Fruit fly (Drosophila melanogaster) whole organism, pupa: ENCODE results near the gene hh.

ENCODE experiments used
- CG10348 ChIP-seq: fragments of 200-800 bp; sonication (Bioruptor generic); IDR thresholded peaks from 2 replicates; pipeline ENCODE4 v1.3.6; 2022; ENCODE audit warnings: missing biosample characterization, missing genetic modification characterization
- CG12605 ChIP-seq: fragments of 200-800 bp; sonication (Bioruptor generic); IDR thresholded peaks from 2 replicates; pipeline ENCODE4 v1.3.6; 2022; ENCODE audit warnings: missing biosample characterization, missing genetic modification characterization
- CG13204 ChIP-seq: fragments of 200-800 bp; sonication (Bioruptor generic); optimal IDR thresholded peaks from 2 replicates; lab custom pipeline; 2018; ENCODE audit warnings: missing biosample characterization, mild to moderate bottlenecking, missing genetic modification characterization, moderate library complexity
- CG14655 ChIP-seq: fragments of 200-800 bp; sonication (Bioruptor generic); optimal IDR thresholded peaks from 3 replicates; lab custom pipeline; 2017; ENCODE audit warnings: mild to moderate bottlenecking, missing biosample characterization, missing genetic modification reagents, missing genetic modification characterization
- CG15710 ChIP-seq: fragments of 200-800 bp; sonication (Bioruptor generic); optimal IDR thresholded peaks from 2 replicates; lab custom pipeline; 2018; ENCODE audit warnings: missing biosample characterization, mild to moderate bottlenecking, missing genetic modification characterization, moderate library complexity
- CG17806 ChIP-seq: fragments of 200-800 bp; sonication (Bioruptor generic); optimal IDR thresholded peaks from 2 replicates; lab custom pipeline; 2018; ENCODE audit warnings: missing biosample characterization, mild to moderate bottlenecking, missing genetic modification characterization, moderate library complexity
- CG32121 ChIP-seq: fragments of 200-800 bp; sonication (Bioruptor generic); IDR thresholded peaks from 2 replicates; pipeline ENCODE4 v1.3.6; 2022; ENCODE audit warnings: missing biosample characterization, missing genetic modification characterization
- CG34367 ChIP-seq: fragments of 200-800 bp; sonication (Bioruptor generic); optimal IDR thresholded peaks from 2 replicates; lab custom pipeline; 2018; ENCODE audit warnings: missing biosample characterization, mild to moderate bottlenecking, missing genetic modification characterization
- CG4496 ChIP-seq: fragments of 200-800 bp; sonication (Bioruptor generic); IDR thresholded peaks from 3 replicates; pipeline ENCODE4 v1.3.6; 2022; ENCODE audit warnings: missing biosample characterization, missing genetic modification characterization
- CG8159 ChIP-seq: fragments of 200-800 bp; sonication (Bioruptor generic); optimal IDR thresholded peaks from 3 replicates; lab custom pipeline; 2018; ENCODE audit warnings: missing biosample characterization, mild to moderate bottlenecking, missing genetic modification characterization, moderate library complexity
- CG8301 ChIP-seq: fragments of 200-800 bp; sonication (Bioruptor generic); optimal IDR thresholded peaks from 2 replicates; lab custom pipeline; 2018; ENCODE audit warnings: missing biosample characterization, mild to moderate bottlenecking, missing genetic modification characterization
- CG9948 ChIP-seq: fragments of 200-800 bp; sonication (Bioruptor generic); optimal IDR thresholded peaks from 2 replicates; lab custom pipeline; 2018; ENCODE audit warnings: missing biosample characterization, mild to moderate bottlenecking, missing genetic modification characterization, moderate library complexity
- D1 ChIP-seq: fragments of 200-800 bp; sonication (Bioruptor generic); optimal IDR thresholded peaks from 2 replicates; lab custom pipeline; 2018; ENCODE audit warnings: missing biosample characterization, mild to moderate bottlenecking, missing genetic modification characterization, moderate library complexity
- EcR ChIP-seq: fragments of 200-800 bp; sonication (Bioruptor generic); optimal IDR thresholded peaks from 3 replicates; lab custom pipeline; 2019; ENCODE audit warnings: missing biosample characterization, missing genetic modification characterization, mild to moderate bottlenecking, moderate library complexity, missing genetic modification reagents
- Ets98B ChIP-seq: fragments of 200-800 bp; sonication (Bioruptor generic); IDR thresholded peaks from 2 replicates; pipeline ENCODE4 v1.3.6; 2022; ENCODE audit warnings: missing biosample characterization, missing genetic modification characterization
- Pif1A ChIP-seq: fragments of 200-800 bp; sonication (Bioruptor generic); optimal IDR thresholded peaks from 3 replicates; lab custom pipeline; 2016; ENCODE audit warnings: missing biosample characterization, missing genetic modification characterization
- Pif1B ChIP-seq: fragments of 200-800 bp; sonication (Bioruptor generic); optimal IDR thresholded peaks from 3 replicates; lab custom pipeline; 2016; ENCODE audit warnings: missing biosample characterization, missing genetic modification characterization
- Snoo ChIP-seq: fragments of 200-800 bp; sonication (Bioruptor generic); optimal IDR thresholded peaks from 3 replicates; lab custom pipeline; 2017; ENCODE audit warnings: missing biosample characterization, mild to moderate bottlenecking, missing genetic modification characterization, inconsistent platforms
- fd96Ca ChIP-seq: fragments of 200-800 bp; sonication (Bioruptor generic); IDR thresholded peaks from 3 replicates; pipeline ENCODE4 v1.3.6; 2022; ENCODE audit warnings: missing biosample characterization, missing genetic modification characterization
- gl ChIP-seq: fragments of 200-800 bp; sonication (Bioruptor generic); optimal IDR thresholded peaks from 2 replicates; lab custom pipeline; 2018; ENCODE audit warnings: missing biosample characterization, mild to moderate bottlenecking, missing genetic modification characterization
- rn ChIP-seq: fragments of 200-800 bp; sonication (Bioruptor generic); IDR thresholded peaks from 2 replicates; pipeline ENCODE4 v1.3.6; 2022; ENCODE audit warnings: missing biosample characterization, missing genetic modification characterization

The hh gene

DNA sequence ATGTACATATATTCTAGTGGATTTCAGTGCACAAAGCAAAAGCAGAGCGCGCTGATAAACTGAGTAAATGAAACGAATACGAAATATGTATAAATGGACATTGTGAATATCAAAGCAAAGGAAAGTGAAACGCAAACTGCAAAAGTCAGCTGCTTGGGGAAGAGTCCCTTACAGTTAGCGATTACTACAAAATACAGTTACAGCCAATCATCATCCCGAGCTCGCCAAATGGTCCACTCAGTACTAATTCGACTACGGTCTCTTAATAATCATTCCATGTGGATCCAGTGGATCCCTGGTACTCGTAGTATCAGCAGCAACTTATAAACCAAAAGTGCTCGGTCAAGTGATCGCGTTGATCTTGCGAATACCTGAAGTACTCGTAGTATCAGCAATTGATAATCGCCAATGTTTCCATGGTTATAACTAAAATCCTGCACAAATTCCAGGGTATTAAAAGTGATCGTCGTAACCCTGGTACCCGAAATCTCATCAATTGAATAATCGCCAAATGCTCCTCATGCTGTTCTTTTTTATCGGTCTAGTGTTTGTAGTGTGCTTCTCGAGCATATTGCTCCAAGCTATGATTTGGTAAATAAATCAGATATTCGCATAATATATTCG, 40.1 kb upstream of the hh start:
- no peak for TF ChIP-seq CG17806 (tag; lab: Kevin White, UChicago)
- no peak for TF ChIP-seq rn (GFP tag; lab: Robert Waterston, UW)
- TF ChIP-seq Pif1A = no peak
- TF ChIP-seq CG32121 (GFP tag; lab: Robert Waterston, UW) = no peak
- TF ChIP-seq CG34367 (tag; lab: Kevin White, UChicago) = no peak
- no peak for TF ChIP-seq D1
- TF ChIP-seq gl = no peak

DNA sequence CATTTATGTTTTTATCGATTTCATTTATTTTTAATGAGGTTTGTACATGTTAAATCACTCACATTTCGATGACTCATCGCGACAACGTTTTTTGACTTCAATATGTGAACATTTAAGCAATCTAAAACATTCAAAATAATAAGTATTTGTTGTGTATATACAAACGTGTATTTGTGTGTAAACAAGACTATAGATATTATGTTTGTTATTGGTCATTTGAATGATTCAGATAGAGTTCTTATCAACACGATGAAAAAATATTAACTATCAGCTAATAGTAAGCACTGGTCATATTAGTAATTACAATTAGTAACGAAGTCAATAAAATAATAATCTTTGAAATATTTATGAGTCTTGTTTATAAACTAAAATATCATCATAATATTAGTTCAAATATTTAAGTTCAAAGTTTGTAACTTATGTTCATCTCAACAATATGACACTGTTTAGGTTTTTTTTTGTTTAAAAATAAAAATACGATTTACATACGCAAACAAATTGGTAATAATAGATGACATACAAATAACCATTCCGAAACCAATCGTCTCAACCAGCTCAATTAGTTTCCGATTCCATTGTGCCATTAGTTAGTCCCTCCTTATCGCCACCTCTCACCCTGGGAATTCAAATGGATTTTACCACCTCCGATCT, 39.4 kb upstream of the hh start:
- TF ChIP-seq CG15710 (tag; lab: Kevin White, UChicago) = no peak
- peak; percentile 21 for TF ChIP-seq CG8301
- TF ChIP-seq gl = no peak
- TF ChIP-seq EcR (GFP tag; lab: Kevin White, UChicago) = no peak
- TF ChIP-seq Snoo (tag; lab: Kevin White, UChicago) = no peak
- no peak for TF ChIP-seq CG13204
- TF ChIP-seq CG14655 (GFP tag; lab: Kevin White, UChicago) = no peak
- TF ChIP-seq CG34367 (tag; lab: Kevin White, UChicago) = no peak
- no peak for TF ChIP-seq Ets98B

DNA sequence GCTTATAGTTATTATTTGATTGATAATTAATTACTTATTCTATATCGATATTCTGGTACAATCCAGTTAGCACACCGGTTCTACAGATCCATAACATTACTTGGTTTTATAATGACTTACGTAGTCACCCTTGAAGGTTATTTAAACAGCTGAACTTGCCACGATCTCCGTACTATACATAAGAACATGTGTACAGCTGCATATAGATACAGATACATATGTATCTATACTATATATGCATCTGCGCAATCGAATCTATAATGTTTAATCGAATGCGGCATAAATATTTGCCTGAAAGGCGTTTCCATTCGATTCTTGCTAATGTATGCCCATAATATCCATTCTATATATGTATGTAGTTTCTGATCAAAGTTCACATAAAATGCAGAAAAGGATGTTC, 37.6 kb upstream of the hh start:
- TF ChIP-seq EcR (GFP tag; lab: Kevin White, UChicago) (no peak), Pif1A (no peak)

DNA sequence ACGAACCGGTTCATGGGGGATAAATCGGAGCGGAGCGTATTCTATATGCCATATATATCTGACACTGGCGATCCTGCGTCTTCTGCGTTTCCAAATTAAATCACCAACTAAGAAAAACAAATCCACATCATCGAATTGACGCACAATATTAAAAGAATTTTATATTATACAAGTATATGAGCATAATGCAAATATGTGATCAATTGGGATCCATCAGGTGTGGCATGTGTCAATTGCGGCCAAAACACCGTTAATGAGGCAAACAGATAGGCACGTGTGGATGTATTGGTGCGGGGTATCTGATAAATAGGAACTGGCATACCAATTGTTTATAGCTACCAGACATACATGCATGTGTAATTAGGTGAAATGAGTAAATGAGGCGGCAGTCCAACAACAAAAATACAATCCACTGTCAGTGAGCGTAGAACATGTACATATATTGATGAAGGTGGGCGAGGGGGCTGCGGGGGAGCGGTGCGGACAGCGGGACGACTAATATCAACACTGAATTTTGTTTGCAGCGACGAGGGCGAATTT, 36.4 kb upstream of the hh start:
- TF ChIP-seq Pif1A = no peak
- 0 out of 2 replicates have a peak, but pooled peaks have one; percentile 8 for TF ChIP-seq CG32121 (GFP tag; lab: Robert Waterston, UW)

DNA sequence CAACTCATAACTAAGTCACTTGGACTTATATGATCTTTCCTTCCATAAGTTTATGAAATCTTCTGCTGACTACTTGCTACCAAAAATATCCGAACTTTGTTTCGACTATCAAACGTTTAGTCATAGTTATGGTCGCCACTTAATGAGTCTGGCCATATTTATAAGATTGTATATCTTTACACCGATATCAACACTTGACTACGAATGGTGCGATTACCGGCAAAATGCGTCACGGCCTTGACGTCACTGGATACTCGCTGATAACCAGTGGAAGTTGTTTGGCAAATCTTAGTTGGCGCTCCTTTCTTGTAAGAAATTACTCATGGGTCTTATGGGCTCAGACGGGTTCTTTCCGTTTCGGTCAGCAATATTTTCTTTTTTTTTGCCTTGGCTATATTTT, 35.8 kb upstream of the hh start:
- TF ChIP-seq CG12605 (GFP tag; lab: Robert Waterston, UW) (no peak), CG8159 (tag; lab: Kevin White, UChicago) (no peak), rn (GFP tag; lab: Robert Waterston, UW) (no peak), CG32121 (GFP tag; lab: Robert Waterston, UW) (no peak), CG8301 (no peak), Pif1B (no peak), fd96Ca (no peak), D1 (no peak)

DNA sequence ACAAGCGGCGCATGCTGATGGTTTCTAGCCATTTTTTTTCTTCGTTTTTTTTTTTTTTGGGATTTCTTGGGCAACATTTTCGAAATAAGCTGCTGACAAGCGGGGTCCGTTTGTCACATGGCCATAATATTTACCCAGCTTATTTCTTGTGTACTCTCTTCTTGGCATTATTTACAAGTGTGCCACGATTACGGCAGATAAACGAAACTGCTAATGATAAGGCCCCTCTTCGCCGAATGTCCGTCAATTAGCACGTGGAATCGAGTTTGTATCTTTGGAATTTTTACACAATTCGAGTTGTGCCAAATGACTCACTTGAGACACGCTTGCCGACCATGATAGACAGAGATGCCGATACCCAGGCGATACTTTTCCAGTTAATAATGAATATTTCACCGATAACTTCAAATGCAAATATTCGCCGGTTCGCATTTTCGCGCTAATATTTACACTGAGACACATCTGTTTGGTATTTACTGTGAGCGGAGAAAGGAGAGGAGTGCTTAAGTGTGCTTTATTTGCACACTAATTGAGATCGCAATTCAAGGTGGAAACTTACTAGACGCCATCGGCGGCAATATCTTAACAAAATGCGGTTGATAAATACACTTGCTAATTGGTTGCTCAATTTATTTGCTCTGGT, 34.9 kb upstream of the hh start:
- TF ChIP-seq Snoo (tag; lab: Kevin White, UChicago) = peak; percentile 40
- peak; percentile 6 for TF ChIP-seq Pif1B
- no peak for TF ChIP-seq Ets98B
- TF ChIP-seq CG8159 (tag; lab: Kevin White, UChicago) = no peak
- peak; percentile 39 for TF ChIP-seq Pif1A
- TF ChIP-seq gl = peak; percentile 14
- TF ChIP-seq CG10348 (GFP tag; lab: Robert Waterston, UW) = no peak

DNA sequence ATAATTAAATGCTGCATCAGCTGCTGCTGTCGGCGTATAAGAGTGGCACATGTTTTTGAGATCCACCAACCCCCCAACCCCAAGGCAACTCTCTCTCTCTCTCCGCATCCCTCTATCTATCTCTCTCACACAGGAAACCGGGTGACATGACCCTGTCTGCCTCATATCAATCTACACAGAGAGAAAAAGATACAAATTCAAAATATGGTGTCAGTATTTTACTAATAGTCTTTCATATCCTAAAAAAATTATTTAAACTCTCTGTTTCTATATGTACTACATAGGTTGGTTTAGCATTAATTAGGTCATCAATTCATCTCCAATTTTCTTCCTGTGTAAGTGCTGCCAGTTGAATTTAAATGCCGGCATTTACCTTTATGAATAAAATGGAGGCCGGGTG, 33.7 kb upstream of the hh start:
- TF ChIP-seq fd96Ca (peak; percentile 77), Snoo (tag; lab: Kevin White, UChicago) (peak; percentile 95), rn (GFP tag; lab: Robert Waterston, UW) (peak; percentile 80), CG9948 (peak; percentile 93), EcR (GFP tag; lab: Kevin White, UChicago) (peak; percentile 65), CG13204 (peak; percentile 78), CG4496 (GFP tag; lab: Robert Waterston, UW) (peak; percentile 95), CG32121 (GFP tag; lab: Robert Waterston, UW) (peak; percentile 91), CG12605 (GFP tag; lab: Robert Waterston, UW) (peak; percentile 89), CG34367 (tag; lab: Kevin White, UChicago) (peak; percentile 94), gl (peak; percentile 78), CG17806 (tag; lab: Kevin White, UChicago) (peak; percentile 96), Ets98B (peak; percentile 82), D1 (peak; percentile 95), CG14655 (GFP tag; lab: Kevin White, UChicago) (peak; percentile 84), Pif1A (peak; percentile 95), Pif1B (peak; percentile 93), CG15710 (tag; lab: Kevin White, UChicago) (peak; percentile 95), CG8301 (peak; percentile 83), CG10348 (GFP tag; lab: Robert Waterston, UW) (no peak), CG8159 (tag; lab: Kevin White, UChicago) (peak; percentile 94)
- TF ChIP-seq, all 21 proteins: peak for 20
